Fruit fly (Drosophila melanogaster) whole organism, prepupa: ENCODE results near the gene mof.

Experiments used
- Blimp-1 ChIP-seq: fragments of 200-800 bp; sonication (Bioruptor generic); optimal IDR thresholded peaks from 3 replicates; lab custom pipeline; 2017; ENCODE audit warnings: missing biosample characterization, missing genetic modification characterization, mild to moderate bottlenecking, moderate library complexity, missing genetic modification reagents
- CG6854 ChIP-seq: fragments of 200-800 bp; sonication (Bioruptor generic); optimal IDR thresholded peaks from 2 replicates; lab custom pipeline; 2017; ENCODE audit warnings: missing biosample characterization, mild to moderate bottlenecking, missing genetic modification characterization
- CG7368 ChIP-seq: fragments of 200-800 bp; sonication (Bioruptor generic); optimal IDR thresholded peaks from 3 replicates; lab custom pipeline; 2016; ENCODE audit warnings: missing biosample characterization, missing genetic modification characterization
- Ets21C ChIP-seq: fragments of 200-800 bp; sonication (Bioruptor generic); optimal IDR thresholded peaks from 3 replicates; lab custom pipeline; 2016; ENCODE audit warnings: missing biosample characterization, missing genetic modification characterization
- Gug ChIP-seq: fragments of 200-800 bp; sonication (Bioruptor generic); IDR thresholded peaks from 2 replicates; pipeline ENCODE4 v1.3.6; 2022; ENCODE audit warnings: missing biosample characterization, missing genetic modification characterization
- Hr4 ChIP-seq: fragments of 200-800 bp; sonication (Bioruptor generic); optimal IDR thresholded peaks from 3 replicates; lab custom pipeline; 2016; ENCODE audit warnings: missing biosample characterization, missing genetic modification characterization
- Met ChIP-seq: fragments of 200-800 bp; sonication (Bioruptor generic); optimal IDR thresholded peaks from 3 replicates; lab custom pipeline; 2016; ENCODE audit warnings: missing biosample characterization, missing genetic modification characterization
- OdsH ChIP-seq: fragments of 200-800 bp; sonication (Bioruptor generic); optimal IDR thresholded peaks from 3 replicates; lab custom pipeline; 2016; ENCODE audit warnings: missing biosample characterization, missing genetic modification characterization
- Smox ChIP-seq: fragments of 200-800 bp; sonication (Bioruptor generic); optimal IDR thresholded peaks from 3 replicates; lab custom pipeline; 2016; ENCODE audit warnings: missing biosample characterization, missing genetic modification characterization
- fd59A ChIP-seq: fragments of 200-800 bp; sonication (Bioruptor generic); optimal IDR thresholded peaks from 2 replicates; lab custom pipeline; 2017; ENCODE audit warnings: missing biosample characterization, mild to moderate bottlenecking, missing genetic modification characterization, missing genetic modification reagents
- fd85E ChIP-seq: fragments of 200-800 bp; sonication (Bioruptor generic); optimal IDR thresholded peaks from 3 replicates; lab custom pipeline; 2016; ENCODE audit warnings: missing biosample characterization, missing genetic modification characterization
- vri ChIP-seq: fragments of 200-800 bp; sonication (Bioruptor generic); optimal IDR thresholded peaks from 3 replicates; lab custom pipeline; 2016; ENCODE audit warnings: missing biosample characterization, mild to moderate bottlenecking, missing genetic modification characterization

- TF ChIP-seq Gug (GFP tag; lab: Robert Waterston, UW) = no peak
- no peak for TF ChIP-seq Ets21C (GFP tag; lab: Kevin White, UChicago)
- TF ChIP-seq Met (GFP tag; lab: Kevin White, UChicago) = no peak
- TF ChIP-seq fd85E (GFP tag; lab: Kevin White, UChicago) = no peak
- no peak for TF ChIP-seq OdsH (GFP tag; lab: Kevin White, UChicago)
- TF ChIP-seq Blimp-1 (GFP tag; lab: Kevin White, UChicago) = no peak
- TF ChIP-seq fd59A (GFP tag; lab: Kevin White, UChicago) = no peak
- no peak for TF ChIP-seq vri
- TF ChIP-seq CG7368 (GFP tag; lab: Kevin White, UChicago) = no peak
- TF ChIP-seq CG6854 (GFP tag; lab: Kevin White, UChicago) = no peak
- no peak for TF ChIP-seq Smox (GFP tag; lab: Kevin White, UChicago)
- no peak for TF ChIP-seq Hr4
Observed at dm6 chrX:5865051-5865450, 11.6 kb downstream of the mof start, which contains the start of gene CG43137.
